Fruit fly (Drosophila melanogaster): ENCODE results near the gene Drak.

Gene Drak

DNA sequence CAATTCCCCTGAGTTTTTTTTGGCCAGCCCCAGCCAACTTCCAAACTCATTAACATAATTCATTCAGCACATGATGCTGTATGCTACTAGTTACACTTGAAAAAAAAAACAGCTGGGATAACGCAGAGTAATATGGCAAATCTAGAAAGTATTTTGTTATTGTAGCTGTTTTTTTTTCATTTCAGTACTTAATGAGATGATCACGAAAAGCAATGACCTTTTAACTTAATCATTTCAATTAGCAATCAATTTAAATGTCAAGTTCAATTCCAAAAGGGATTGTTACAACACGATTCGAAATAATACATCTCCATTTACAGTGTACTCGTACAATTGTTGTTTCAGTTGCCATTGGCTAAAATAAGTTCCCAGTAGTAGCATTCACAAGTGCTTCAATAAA is 42.5 kb upstream of the Drak start:
- TF ChIP-seq CG17186 (GFP tag; optimal IDR thresholded peaks at IDR 0.05) (no peak), ci (GFP tag; IDR thresholded peaks at IDR 0.05) (peak; percentile 41; the same call in 1 of the 3 replicates), CG10267 (tag; optimal IDR thresholded peaks at IDR 0.05) (no peak), Rfx (GFP tag; IDR thresholded peaks at IDR 0.05) (peak; percentile 37), gem (tag; optimal IDR thresholded peaks at IDR 0.05) (peak; percentile 25), insv (GFP tag; optimal IDR thresholded peaks at IDR 0.05) (no peak), fru (optimal IDR thresholded peaks at IDR 0.05) (no peak), CG8281 (tag; optimal IDR thresholded peaks at IDR 0.05) (no peak), dmrt99B (tag; optimal IDR thresholded peaks at IDR 0.05) (peak; percentile 34), ranshi (GFP tag; IDR thresholded peaks at IDR 0.05) (no peak), vvl (GFP tag; IDR thresholded peaks at IDR 0.05) (0 out of 2 replicates have a peak, but pooled peaks have one; percentile 29), Deaf1 (tag; optimal IDR thresholded peaks at IDR 0.05) (no peak), CG16779 (GFP tag; IDR thresholded peaks at IDR 0.05) (no peak), CoRest (tag; optimal IDR thresholded peaks at IDR 0.05) (peak; percentile 21), CG6689 (GFP tag; IDR thresholded peaks at IDR 0.05) (no peak), en (GFP tag; optimal IDR thresholded peaks at IDR 0.05) (no peak), CG13424 (tag; optimal IDR thresholded peaks at IDR 0.05) (peak; percentile 23), eyg (GFP tag; optimal IDR thresholded peaks at IDR 0.05) (no peak), ro (GFP tag; IDR thresholded peaks at IDR 0.05) (no peak), CG11093 (GFP tag; IDR thresholded peaks at IDR 0.05) (no peak), CG10979 (tag; optimal IDR thresholded peaks at IDR 0.05) (no peak), crp (GFP tag; optimal IDR thresholded peaks at IDR 0.05) (no peak), Med (GFP tag) (peak; percentile 52), tgo (GFP tag; IDR thresholded peaks at IDR 0.05) (peak; percentile 29; the same call in 1 of the 3 replicates), CG6854 (GFP tag; optimal IDR thresholded peaks at IDR 0.05) (no peak), psq (GFP tag; optimal IDR thresholded peaks at IDR 0.05) (no peak), vfl (GFP tag; optimal IDR thresholded peaks at IDR 0.05) (no peak), CG11504 (tag; optimal IDR thresholded peaks at IDR 0.05) (peak; percentile 37), emc (GFP tag; optimal IDR thresholded peaks at IDR 0.05) (no peak), pum (GFP tag; optimal IDR thresholded peaks at IDR 0.05) (no peak), CG13775 (GFP tag; optimal IDR thresholded peaks at IDR 0.05) (no peak), Ets65A (GFP tag) (peak; percentile 87), Dfd (GFP tag; optimal IDR thresholded peaks at IDR 0.05) (no peak), nmo (GFP tag; optimal IDR thresholded peaks at IDR 0.05) (no peak), scrt (GFP tag; optimal IDR thresholded peaks at IDR 0.05) (no peak), sens (GFP tag) (peak; percentile 74), CG8944 (GFP tag; optimal IDR thresholded peaks at IDR 0.05) (no peak), Antp (GFP tag; optimal IDR thresholded peaks at IDR 0.05) (peak; percentile 29), CG15269 (tag; optimal IDR thresholded peaks at IDR 0.05) (peak; percentile 33), bbx (GFP tag; IDR thresholded peaks at IDR 0.05; ENCODE audit: partially characterized antibody) (no peak), corto (GFP tag; optimal IDR thresholded peaks at IDR 0.05) (no peak), CG2120 (GFP tag; optimal IDR thresholded peaks at IDR 0.05) (no peak)

DNA sequence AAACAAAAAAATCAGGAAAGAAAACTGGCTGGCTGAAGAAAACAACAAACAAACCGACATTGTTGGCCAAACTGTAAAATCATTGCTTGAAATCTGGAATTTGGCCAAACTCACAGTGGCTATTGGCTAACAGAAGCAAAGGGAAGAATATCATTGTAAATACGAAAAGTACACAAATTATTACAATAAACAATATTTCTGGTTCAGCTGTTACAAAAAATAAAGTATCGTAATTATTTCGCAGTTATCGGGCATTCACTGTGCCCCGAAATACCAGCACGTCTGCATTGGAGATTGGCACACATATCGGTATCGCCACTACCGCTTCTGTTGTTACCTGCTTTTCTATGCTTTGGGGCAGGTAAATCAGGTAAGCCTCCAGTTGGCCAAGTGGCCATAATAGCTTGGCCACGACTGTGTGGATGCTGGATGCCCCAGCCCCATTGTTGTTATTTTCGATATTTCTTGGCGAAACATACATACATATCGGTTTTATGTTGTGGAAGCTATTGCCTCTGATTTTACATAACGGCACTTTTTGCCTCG is 41.8 kb upstream of the Drak start:
- TF ChIP-seq CG8290 (GFP tag; optimal IDR thresholded peaks at IDR 0.05) (no peak), CG8290 (tag; optimal IDR thresholded peaks at IDR 0.05) (peak in 1 of 2 experiments; percentile 88), cas (GFP tag; IDR thresholded peaks at IDR 0.05) (no peak), CG9876 (GFP tag; optimal IDR thresholded peaks at IDR 0.05) (no peak), ac (GFP tag; optimal IDR thresholded peaks at IDR 0.05) (no peak), CG7372 (GFP tag; IDR thresholded peaks at IDR 0.05) (peak; percentile 58; the same call in 1 of the 2 replicates), Hmr (GFP tag; optimal IDR thresholded peaks at IDR 0.05) (peak; percentile 44), mam (GFP tag; optimal IDR thresholded peaks at IDR 0.05) (peak; percentile 51), CG10321 (GFP tag; IDR thresholded peaks at IDR 0.05) (no peak), Meics (GFP tag; optimal IDR thresholded peaks at IDR 0.05) (peak; percentile 44), NK7.1 (GFP tag; optimal IDR thresholded peaks at IDR 0.05) (no peak), CG10979 (tag; optimal IDR thresholded peaks at IDR 0.05) (no peak), CG18764 (GFP tag; optimal IDR thresholded peaks at IDR 0.05) (no peak), CG13296 (GFP tag; optimal IDR thresholded peaks at IDR 0.05) (peak; percentile 57)

All from whole organism, embryonic.